Worm (Caenorhabditis elegans) whole organism, L2 larva: Measurements from ENCODE around the gene npr-27.

Source experiments
- alr-1 ChIP-seq: fragments of 150-350 bp; optimal IDR thresholded peaks from 2 replicates; lab custom pipeline; 2014; ENCODE audit warnings: missing biosample characterization, missing genetic modification characterization
- ama-1 ChIP-seq: fragments of 150-350 bp; optimal IDR thresholded peaks from 2 replicates; lab custom pipeline; 2018; ENCODE audit warnings: inconsistent platforms
- nhr-12 ChIP-seq: fragments of 150-350 bp; optimal IDR thresholded peaks from 2 replicates; lab custom pipeline; 2014; ENCODE audit warnings: missing biosample characterization, missing genetic modification characterization
- nhr-77 ChIP-seq: fragments of 150-350 bp; optimal IDR thresholded peaks from 2 replicates; lab custom pipeline; 2014; ENCODE audit warnings: missing biosample characterization, missing genetic modification characterization
- peb-1 ChIP-seq: fragments of 150-350 bp; optimal IDR thresholded peaks from 2 replicates; lab custom pipeline; 2014; ENCODE audit warnings: missing biosample characterization, missing genetic modification characterization
- unc-62 ChIP-seq: fragments of 150-350 bp; optimal IDR thresholded peaks from 2 replicates; lab custom pipeline; 2014; ENCODE audit warnings: missing biosample characterization, missing genetic modification reagents, missing genetic modification characterization

- TF ChIP-seq nhr-12 (no peak), ama-1 (no peak), alr-1 (no peak), nhr-77 (no peak), peb-1 (tag; lab: Kevin White, UChicago) (no peak), unc-62 (GFP tag; lab: Kevin White, UChicago) (no peak)
Measured at ce11 chrIV:7274969-7275548, 30.4 kb upstream of the npr-27 start.
